Fruit fly (Drosophila melanogaster) whole organism, embryonic: ENCODE results near the gene nst.

Source experiments
- BEAF-32 ChIP-seq: fragments of 200-800 bp; sonication (Bioruptor generic); optimal IDR thresholded peaks from 3 replicates; lab custom pipeline; 2017; ENCODE audit warnings: missing biosample characterization, missing genetic modification characterization, mild to moderate bottlenecking, moderate library complexity, missing genetic modification reagents
- CG10321 ChIP-seq: fragments of 200-800 bp; sonication (Bioruptor generic); IDR thresholded peaks from 2 replicates; pipeline ENCODE4 v1.3.6; 2022; ENCODE audit warnings: missing biosample characterization, missing genetic modification characterization
- CG11085 ChIP-seq: fragments of 200-800 bp; sonication (Bioruptor generic); IDR thresholded peaks from 2 replicates; pipeline ENCODE4 v1.3.6; 2022; ENCODE audit warnings: missing biosample characterization, missing genetic modification characterization
- CG12219 ChIP-seq: fragments of 200-800 bp; sonication (Bioruptor generic); optimal IDR thresholded peaks from 3 replicates; lab custom pipeline; 2018; ENCODE audit warnings: missing biosample characterization, mild to moderate bottlenecking, missing genetic modification characterization
- CG13424 ChIP-seq: fragments of 200-800 bp; sonication (Bioruptor generic); optimal IDR thresholded peaks from 2 replicates; lab custom pipeline; 2019; ENCODE audit warnings: missing biosample characterization, mild to moderate bottlenecking, missing genetic modification characterization, moderate library complexity
- CG13775 ChIP-seq: fragments of 200-800 bp; sonication (Bioruptor generic); optimal IDR thresholded peaks from 3 replicates; lab custom pipeline; 2017; ENCODE audit warnings: missing biosample characterization, mild to moderate bottlenecking, missing genetic modification characterization
- CG15011 ChIP-seq: fragments of 200-800 bp; sonication (Bioruptor generic); optimal IDR thresholded peaks from 3 replicates; lab custom pipeline; 2018; ENCODE audit warnings: missing biosample characterization, mild to moderate bottlenecking, missing genetic modification characterization
- CG1832 ChIP-seq: fragments of 200-800 bp; sonication (Bioruptor generic); optimal IDR thresholded peaks from 2 replicates; lab custom pipeline; 2017; ENCODE audit warnings: missing biosample characterization, mild to moderate bottlenecking, missing genetic modification characterization, inconsistent platforms
- CG30020 ChIP-seq: fragments of 200-800 bp; optimal IDR thresholded peaks from 2 replicates; lab custom pipeline; 2019; ENCODE audit warnings: missing biosample characterization, mild to moderate bottlenecking, missing genetic modification characterization, moderate library complexity
- CG31224 ChIP-seq: fragments of 200-800 bp; sonication (Bioruptor generic); IDR thresholded peaks from 2 replicates; pipeline ENCODE4 v1.3.6; 2022; ENCODE audit warnings: missing biosample characterization, missing genetic modification characterization
- CG31388 ChIP-seq: fragments of 200-800 bp; sonication (Bioruptor generic); optimal IDR thresholded peaks from 2 replicates; lab custom pipeline; 2016; ENCODE audit warnings: missing biosample characterization, missing genetic modification characterization
- CG32772 ChIP-seq: fragments of 200-800 bp; sonication (Bioruptor generic); IDR thresholded peaks from 2 replicates; pipeline ENCODE4 v1.3.6; 2022; ENCODE audit warnings: missing biosample characterization, missing genetic modification characterization
- CG3995 ChIP-seq: fragments of 200-800 bp; sonication (Bioruptor generic); optimal IDR thresholded peaks from 3 replicates; lab custom pipeline; 2016; ENCODE audit warnings: missing biosample characterization, missing genetic modification characterization
- CG4360 ChIP-seq: fragments of 200-800 bp; sonication (Bioruptor generic); IDR thresholded peaks from 2 replicates; pipeline ENCODE4 v1.3.6; 2022; ENCODE audit warnings: missing biosample characterization, missing genetic modification characterization
- CG4854 ChIP-seq: fragments of 200-800 bp; sonication (Bioruptor generic); optimal IDR thresholded peaks from 2 replicates; lab custom pipeline; 2016; ENCODE audit warnings: missing biosample characterization, missing genetic modification characterization, inconsistent platforms
- Chrac-16 ChIP-seq: fragments of 200-800 bp; sonication (Bioruptor generic); optimal IDR thresholded peaks from 3 replicates; lab custom pipeline; 2016; ENCODE audit warnings: missing biosample characterization, missing genetic modification characterization
- Dbx ChIP-seq: fragments of 200-800 bp; sonication (Bioruptor generic); IDR thresholded peaks from 3 replicates; pipeline ENCODE4 v1.3.6; 2022; ENCODE audit warnings: missing biosample characterization, missing genetic modification characterization
- Dll ChIP-seq: fragments of 200-800 bp; sonication (Bioruptor generic); IDR thresholded peaks from 4 replicates; pipeline ENCODE4 v1.3.6; 2022; ENCODE audit warnings: missing biosample characterization, missing genetic modification characterization; ENCODE audit not compliant: partially characterized antibody
- Doc3 ChIP-seq: fragments of 200-800 bp; sonication (Bioruptor generic); IDR thresholded peaks from 3 replicates; pipeline ENCODE4 v1.3.6; 2022; ENCODE audit warnings: missing biosample characterization, missing genetic modification characterization; ENCODE audit not compliant: partially characterized antibody
- Ets65A ChIP-seq: fragments of 200-800 bp; sonication (Bioruptor generic); peaks from one replicate; lab custom pipeline; 2016; ENCODE audit warnings: missing biosample characterization, missing genetic modification characterization
- H2.0 ChIP-seq: fragments of 200-800 bp; sonication (Bioruptor generic); IDR thresholded peaks from 2 replicates; pipeline ENCODE4 v1.3.6; 2022; ENCODE audit warnings: missing biosample characterization, missing genetic modification characterization
- NC2β ChIP-seq: fragments of 200-800 bp; sonication (Bioruptor generic); optimal IDR thresholded peaks from 2 replicates; lab custom pipeline; 2016; ENCODE audit warnings: missing biosample characterization, missing genetic modification characterization
- Neu2 ChIP-seq: fragments of 200-800 bp; sonication (Bioruptor generic); optimal IDR thresholded peaks from 3 replicates; lab custom pipeline; 2016; ENCODE audit warnings: missing biosample characterization, missing genetic modification characterization, borderline replicate concordance
- NfI ChIP-seq: fragments of 200-800 bp; sonication (Bioruptor generic); optimal IDR thresholded peaks from 3 replicates; lab custom pipeline; 2018; ENCODE audit warnings: missing biosample characterization, mild to moderate bottlenecking, missing genetic modification characterization, moderate library complexity
- ac ChIP-seq: fragments of 200-800 bp; sonication (Bioruptor generic); optimal IDR thresholded peaks from 3 replicates; lab custom pipeline; 2017; ENCODE audit warnings: missing biosample characterization, mild to moderate bottlenecking, missing genetic modification characterization
- bowl ChIP-seq: fragments of 200-800 bp; sonication (Bioruptor generic); IDR thresholded peaks from 2 replicates; pipeline ENCODE4 v1.3.6; 2022; ENCODE audit warnings: missing biosample characterization, missing genetic modification characterization
- cato ChIP-seq: fragments of 200-800 bp; sonication (Bioruptor generic); optimal IDR thresholded peaks from 2 replicates; lab custom pipeline; 2016; ENCODE audit warnings: missing biosample characterization, missing genetic modification characterization, borderline replicate concordance
- cg ChIP-seq: fragments of 200-800 bp; sonication (Bioruptor generic); optimal IDR thresholded peaks from 3 replicates; lab custom pipeline; 2019; ENCODE audit warnings: missing biosample characterization, mild to moderate bottlenecking, missing genetic modification characterization, moderate library complexity
- ci ChIP-seq: fragments of 200-800 bp; sonication (Bioruptor generic); IDR thresholded peaks from 3 replicates; pipeline ENCODE4 v1.3.6; 2022; ENCODE audit warnings: missing biosample characterization, missing genetic modification characterization
- dimm ChIP-seq: fragments of 200-800 bp; sonication (Bioruptor generic); IDR thresholded peaks from 2 replicates; pipeline ENCODE4 v1.3.6; 2022; ENCODE audit warnings: missing biosample characterization, missing genetic modification characterization
- dmrt99B ChIP-seq: fragments of 200-800 bp; sonication (Bioruptor generic); optimal IDR thresholded peaks from 2 replicates; lab custom pipeline; 2018; ENCODE audit warnings: missing biosample characterization, mild to moderate bottlenecking, missing genetic modification characterization, moderate library complexity
- fd96Cb ChIP-seq: fragments of 200-800 bp; sonication (Bioruptor generic); optimal IDR thresholded peaks from 2 replicates; lab custom pipeline; 2018; ENCODE audit warnings: missing biosample characterization, mild to moderate bottlenecking, missing genetic modification characterization, moderate library complexity
- hbn ChIP-seq: fragments of 200-800 bp; sonication (Bioruptor generic); IDR thresholded peaks from 2 replicates; pipeline ENCODE4 v1.3.6; 2022; ENCODE audit warnings: missing biosample characterization, missing genetic modification characterization; ENCODE audit not compliant: partially characterized antibody
- hth ChIP-seq: fragments of >200 bp; optimal IDR thresholded peaks from 2 replicates; lab custom pipeline; 2017; ENCODE audit warnings: inconsistent platforms
- lbe ChIP-seq: fragments of 200-800 bp; sonication (Bioruptor generic); optimal IDR thresholded peaks from 2 replicates; lab custom pipeline; 2016; ENCODE audit warnings: missing biosample characterization, mild to moderate bottlenecking, missing genetic modification characterization
- nerfin-2 ChIP-seq: fragments of 200-800 bp; sonication (Bioruptor generic); IDR thresholded peaks from 2 replicates; pipeline ENCODE4 v1.3.6; 2022; ENCODE audit warnings: missing biosample characterization, missing genetic modification characterization; ENCODE audit not compliant: partially characterized antibody
- odd ChIP-seq: fragments of 200-800 bp; sonication (Bioruptor generic); optimal IDR thresholded peaks from 2 replicates; lab custom pipeline; 2017; ENCODE audit warnings: missing biosample characterization, mild to moderate bottlenecking, missing genetic modification characterization
- pfk ChIP-seq: fragments of 200-800 bp; sonication (Bioruptor generic); optimal IDR thresholded peaks from 2 replicates; lab custom pipeline; 2018; ENCODE audit warnings: missing biosample characterization, mild to moderate bottlenecking, missing genetic modification characterization, moderate library complexity
- pnt ChIP-seq: fragments of 200-800 bp; sonication (Bioruptor generic); optimal IDR thresholded peaks from 3 replicates; lab custom pipeline; 2016; ENCODE audit warnings: missing biosample characterization, missing genetic modification characterization
- pros ChIP-seq: fragments of 200-800 bp; sonication (Bioruptor generic); optimal IDR thresholded peaks from 3 replicates; lab custom pipeline; 2019; ENCODE audit warnings: missing biosample characterization, mild to moderate bottlenecking, missing genetic modification characterization, moderate library complexity
- psq ChIP-seq: fragments of 200-800 bp; sonication (Bioruptor generic); optimal IDR thresholded peaks from 2 replicates; lab custom pipeline; 2017; ENCODE audit warnings: missing biosample characterization, missing genetic modification characterization
- pum ChIP-seq: fragments of 200-800 bp; sonication (Bioruptor generic); optimal IDR thresholded peaks from 2 replicates; lab custom pipeline; 2016; ENCODE audit warnings: missing biosample characterization, missing genetic modification characterization
- run ChIP-seq: fragments of 200-800 bp; sonication (Bioruptor generic); optimal IDR thresholded peaks from 3 replicates; lab custom pipeline; 2018; ENCODE audit warnings: missing biosample characterization, mild to moderate bottlenecking, missing genetic modification characterization
- seq ChIP-seq: fragments of 200-800 bp; sonication (Bioruptor generic); IDR thresholded peaks from 2 replicates; pipeline ENCODE4 v1.3.6; 2022; ENCODE audit warnings: missing biosample characterization, missing genetic modification characterization
- sisA ChIP-seq: fragments of 200-800 bp; sonication (Bioruptor generic); IDR thresholded peaks from 2 replicates; pipeline ENCODE4 v1.3.6; 2022; ENCODE audit warnings: missing biosample characterization, missing genetic modification characterization
- sna ChIP-seq: fragments of 200-800 bp; sonication (Bioruptor generic); IDR thresholded peaks from 2 replicates; pipeline ENCODE4 v1.3.6; 2022; ENCODE audit warnings: missing biosample characterization, missing genetic modification characterization; ENCODE audit not compliant: partially characterized antibody
- tgo ChIP-seq: fragments of 200-800 bp; sonication (Bioruptor generic); IDR thresholded peaks from 3 replicates; pipeline ENCODE4 v1.3.6; 2022; ENCODE audit warnings: missing biosample characterization, missing genetic modification characterization
- tna ChIP-seq: fragments of 200-800 bp; sonication (Bioruptor generic); IDR thresholded peaks from 2 replicates; pipeline ENCODE4 v1.3.6; 2022; ENCODE audit warnings: missing biosample characterization, missing genetic modification characterization; ENCODE audit not compliant: partially characterized antibody
- vvl ChIP-seq: fragments of 200-800 bp; sonication (Bioruptor generic); IDR thresholded peaks from 2 replicates; pipeline ENCODE4 v1.3.6; 2022; ENCODE audit warnings: missing biosample characterization, missing genetic modification characterization
- wor ChIP-seq: fragments of 200-800 bp; sonication (Bioruptor generic); IDR thresholded peaks from 2 replicates; pipeline ENCODE4 v1.3.6; 2022; ENCODE audit warnings: missing biosample characterization, missing genetic modification characterization
- zen ChIP-seq: fragments of 200-800 bp; sonication (Bioruptor generic); optimal IDR thresholded peaks from 3 replicates; lab custom pipeline; 2018; ENCODE audit warnings: missing biosample characterization, mild to moderate bottlenecking, missing genetic modification characterization, moderate library complexity

The nst gene

dm6 chr3L:12572366-12572765 lies 42.4 kb upstream of the nst start, which contains the start of gene sowah (continued):
- TF ChIP-seq CG3995: peak; percentile 73
- TF ChIP-seq vvl (GFP tag; lab: Robert Waterston, UW): peak; percentile 65; the same call in 1 of the 2 replicates
- peak; percentile 21 for TF ChIP-seq fd96Cb (tag; lab: Kevin White, UChicago)
- peak; percentile 51 for TF ChIP-seq zen (tag; lab: Kevin White, UChicago)
- TF ChIP-seq Doc3 (GFP tag; lab: Robert Waterston, UW): no peak
- peak; percentile 17 for TF ChIP-seq dmrt99B (tag; lab: Kevin White, UChicago)
- peak; percentile 34; the same call in 1 of the 2 replicates for TF ChIP-seq CG4360 (GFP tag; lab: Robert Waterston, UW)
- no peak for TF ChIP-seq pros (GFP tag; lab: Kevin White, UChicago)
- TF ChIP-seq run (tag; lab: Kevin White, UChicago): no peak
- TF ChIP-seq BEAF-32: peak; percentile 36
- TF ChIP-seq pnt: peak; percentile 39
- TF ChIP-seq nerfin-2: no peak
- TF ChIP-seq CG4854 (GFP tag; lab: Kevin White, UChicago): peak; percentile 28
- no peak for TF ChIP-seq hth (lab: Kevin White, UChicago)
- TF ChIP-seq pfk: no peak
- TF ChIP-seq tna (GFP tag; lab: Robert Waterston, UW): no peak
- no peak for TF ChIP-seq dimm (GFP tag; lab: Robert Waterston, UW)
- TF ChIP-seq Dbx (GFP tag; lab: Robert Waterston, UW): peak; percentile 49; the same call in 1 of the 3 replicates
- peak; percentile 29 for TF ChIP-seq Chrac-16 (GFP tag; lab: Kevin White, UChicago)
- TF ChIP-seq ci (GFP tag; lab: Robert Waterston, UW): no peak; the same call in 1 of the 3 replicates
- no peak for TF ChIP-seq sna (GFP tag; lab: Robert Waterston, UW)
- no peak for TF ChIP-seq cg (GFP tag; lab: Kevin White, UChicago)
- no peak for TF ChIP-seq psq (GFP tag; lab: Kevin White, UChicago)
- TF ChIP-seq cato (GFP tag; lab: Kevin White, UChicago): peak; percentile 13
- no peak for TF ChIP-seq H2.0
- TF ChIP-seq CG32772 (GFP tag; lab: Robert Waterston, UW): peak; percentile 47; the same call in 1 of the 2 replicates
- TF ChIP-seq ac (GFP tag; lab: Kevin White, UChicago): no peak
- no peak for TF ChIP-seq CG15011 (GFP tag; lab: Kevin White, UChicago)
- TF ChIP-seq hbn: no peak
- 0 out of 3 replicates have a peak, but pooled peaks have one; percentile 33 for TF ChIP-seq tgo (GFP tag; lab: Robert Waterston, UW)
- TF ChIP-seq CG31224: no peak
- TF ChIP-seq pum: no peak
- TF ChIP-seq bowl (GFP tag; lab: Robert Waterston, UW): no peak
- TF ChIP-seq lbe: no peak
- TF ChIP-seq seq (GFP tag; lab: Robert Waterston, UW): no peak
- peak; percentile 34 for TF ChIP-seq CG13424
- 0 out of 4 replicates have a peak, but pooled peaks have one; percentile 22 for TF ChIP-seq Dll (GFP tag; lab: Robert Waterston, UW)
- TF ChIP-seq sisA: no peak; the same call in 1 of the 2 replicates
- TF ChIP-seq CG12219 (GFP tag; lab: Kevin White, UChicago): no peak
- peak; percentile 44 for TF ChIP-seq NfI (GFP tag; lab: Kevin White, UChicago)
- TF ChIP-seq CG11085 (GFP tag; lab: Robert Waterston, UW): 0 out of 2 replicates have a peak, but pooled peaks have one; percentile 13
- TF ChIP-seq CG31388: no peak
- TF ChIP-seq wor (GFP tag; lab: Robert Waterston, UW): no peak
- no peak for TF ChIP-seq CG10321 (GFP tag; lab: Robert Waterston, UW)
- TF ChIP-seq Neu2 (GFP tag; lab: Kevin White, UChicago): no peak
- peak; percentile 56 for TF ChIP-seq CG30020 (tag; lab: Kevin White, UChicago)
- no peak for TF ChIP-seq odd
- TF ChIP-seq CG13775 (GFP tag; lab: Kevin White, UChicago): peak; percentile 30
- peak; percentile 97 for TF ChIP-seq Ets65A (GFP tag; lab: Kevin White, UChicago)
- TF ChIP-seq NC2β (GFP tag; lab: Kevin White, UChicago): peak; percentile 37
- no peak for TF ChIP-seq CG1832 (GFP tag; lab: Kevin White, UChicago)
